Fruit fly (Drosophila melanogaster) whole organism, embryonic: Measurements from ENCODE around the gene CG10317.

Source experiments
- Atf3 ChIP-seq: fragments of 200-800 bp; sonication (Bioruptor generic); optimal IDR thresholded peaks from 3 replicates; lab custom pipeline; 2016; ENCODE audit warnings: missing biosample characterization, missing genetic modification characterization
- CG10321 ChIP-seq: fragments of 200-800 bp; sonication (Bioruptor generic); IDR thresholded peaks from 2 replicates; pipeline ENCODE4 v1.3.6; 2022; ENCODE audit warnings: missing biosample characterization, missing genetic modification characterization
- CG11504 ChIP-seq: fragments of 200-800 bp; sonication (Bioruptor generic); optimal IDR thresholded peaks from 3 replicates; lab custom pipeline; 2019; ENCODE audit warnings: missing biosample characterization, mild to moderate bottlenecking, missing genetic modification characterization, moderate library complexity
- CG12071 ChIP-seq: fragments of 200-800 bp; sonication (Bioruptor generic); optimal IDR thresholded peaks from 3 replicates; lab custom pipeline; 2018; ENCODE audit warnings: missing biosample characterization, mild to moderate bottlenecking, missing genetic modification characterization
- CG12104 ChIP-seq: fragments of 200-800 bp; sonication (Bioruptor generic); optimal IDR thresholded peaks from 3 replicates; lab custom pipeline; 2016; ENCODE audit warnings: missing biosample characterization, missing genetic modification characterization
- CG14441 ChIP-seq: fragments of 200-800 bp; sonication (Bioruptor generic); IDR thresholded peaks from 2 replicates; pipeline ENCODE4 v1.3.6; 2022; ENCODE audit warnings: missing biosample characterization, missing genetic modification characterization
- CG14710 ChIP-seq: fragments of 200-800 bp; sonication (Bioruptor generic); optimal IDR thresholded peaks from 3 replicates; lab custom pipeline; 2019; ENCODE audit warnings: missing biosample characterization, mild to moderate bottlenecking, missing genetic modification characterization, moderate library complexity
- CG15073 ChIP-seq: fragments of 200-800 bp; sonication (Bioruptor generic); optimal IDR thresholded peaks from 2 replicates; lab custom pipeline; 2016; ENCODE audit warnings: missing biosample characterization, missing genetic modification characterization
- CG15269 ChIP-seq: fragments of 200-800 bp; sonication (Bioruptor generic); optimal IDR thresholded peaks from 2 replicates; lab custom pipeline; 2018; ENCODE audit warnings: missing biosample characterization, mild to moderate bottlenecking, missing genetic modification characterization, moderate library complexity
- CG16779 ChIP-seq: fragments of 200-800 bp; sonication (Bioruptor generic); IDR thresholded peaks from 2 replicates; pipeline ENCODE4 v1.3.6; 2022; ENCODE audit warnings: missing biosample characterization, missing genetic modification characterization
- CG2712 ChIP-seq: fragments of 200-800 bp; optimal IDR thresholded peaks from 3 replicates; lab custom pipeline; 2019; ENCODE audit warnings: missing biosample characterization, mild to moderate bottlenecking, missing genetic modification characterization, moderate library complexity
- CG2875 ChIP-seq: fragments of 200-800 bp; sonication (Bioruptor generic); optimal IDR thresholded peaks from 2 replicates; lab custom pipeline; 2017; ENCODE audit warnings: missing biosample characterization, mild to moderate bottlenecking, missing genetic modification characterization, missing genetic modification reagents
- CG2889 ChIP-seq: fragments of 200-800 bp; sonication (Bioruptor generic); IDR thresholded peaks from 3 replicates; pipeline ENCODE4 v1.3.6; 2022; ENCODE audit warnings: missing biosample characterization, missing genetic modification characterization
- CG3847 ChIP-seq: fragments of 200-800 bp; sonication (Bioruptor generic); IDR thresholded peaks from 2 replicates; pipeline ENCODE4 v1.3.6; 2022; ENCODE audit warnings: missing biosample characterization, missing genetic modification characterization
- CG4820 ChIP-seq: fragments of 200-800 bp; sonication (Bioruptor generic); optimal IDR thresholded peaks from 3 replicates; lab custom pipeline; 2016; ENCODE audit warnings: missing biosample characterization, missing genetic modification characterization
- CG7786 ChIP-seq: fragments of 200-800 bp; sonication (Bioruptor generic); optimal IDR thresholded peaks from 2 replicates; lab custom pipeline; 2016; ENCODE audit warnings: missing biosample characterization, missing genetic modification characterization
- CG7839 ChIP-seq: fragments of 200-800 bp; sonication (Bioruptor generic); optimal IDR thresholded peaks from 3 replicates; lab custom pipeline; 2018; ENCODE audit warnings: missing biosample characterization, mild to moderate bottlenecking, missing genetic modification characterization, moderate library complexity
- CG8388 ChIP-seq: fragments of 200-800 bp; sonication (Bioruptor generic); optimal IDR thresholded peaks from 2 replicates; lab custom pipeline; 2019; ENCODE audit warnings: missing biosample characterization, mild to moderate bottlenecking, missing genetic modification characterization, moderate library complexity
- CG8765 ChIP-seq: fragments of 200-800 bp; sonication (Bioruptor generic); IDR thresholded peaks from 2 replicates; pipeline ENCODE4 v1.3.6; 2022; ENCODE audit warnings: missing biosample characterization, missing genetic modification characterization
- CG9817 ChIP-seq: fragments of 200-800 bp; sonication (Bioruptor generic); optimal IDR thresholded peaks from 2 replicates; lab custom pipeline; 2018; ENCODE audit warnings: missing biosample characterization, mild to moderate bottlenecking, missing genetic modification characterization, moderate library complexity
- D19B ChIP-seq: fragments of 200-800 bp; sonication (Bioruptor generic); optimal IDR thresholded peaks from 2 replicates; lab custom pipeline; 2017; ENCODE audit warnings: missing biosample characterization, mild to moderate bottlenecking, missing genetic modification characterization
- Ets97D ChIP-seq: fragments of 200-800 bp; sonication (Bioruptor generic); optimal IDR thresholded peaks from 3 replicates; lab custom pipeline; 2016; ENCODE audit warnings: missing biosample characterization, missing genetic modification characterization
- Fer3 ChIP-seq: fragments of 200-800 bp; sonication (Bioruptor generic); optimal IDR thresholded peaks from 2 replicates; lab custom pipeline; 2018; ENCODE audit warnings: missing biosample characterization, mild to moderate bottlenecking, missing genetic modification characterization, moderate library complexity
- Gug ChIP-seq: fragments of 200-800 bp; sonication (Bioruptor generic); IDR thresholded peaks from 4 replicates; pipeline ENCODE4 v1.3.6; 2022; ENCODE audit warnings: missing biosample characterization, missing genetic modification characterization
- Hsf ChIP-seq: fragments of 200-800 bp; sonication (Bioruptor generic); optimal IDR thresholded peaks from 3 replicates; lab custom pipeline; 2016; ENCODE audit warnings: missing biosample characterization, missing genetic modification characterization
- Lhr ChIP-seq: fragments of 200-800 bp; sonication (Bioruptor generic); optimal IDR thresholded peaks from 3 replicates; lab custom pipeline; 2017; ENCODE audit warnings: mild to moderate bottlenecking, missing biosample characterization, missing genetic modification reagents, missing genetic modification characterization
- Med ChIP-seq: fragments of 200-800 bp; sonication (Bioruptor generic); peaks from one replicate; lab custom pipeline; 2016; ENCODE audit warnings: missing biosample characterization, missing genetic modification characterization, mild to moderate bottlenecking, inconsistent platforms, moderate library complexity
- Mes4 ChIP-seq: fragments of 200-800 bp; sonication (Bioruptor generic); optimal IDR thresholded peaks from 2 replicates; lab custom pipeline; 2016; ENCODE audit warnings: missing biosample characterization, missing genetic modification characterization
- NC2β ChIP-seq: fragments of 200-800 bp; sonication (Bioruptor generic); optimal IDR thresholded peaks from 2 replicates; lab custom pipeline; 2016; ENCODE audit warnings: missing biosample characterization, missing genetic modification characterization
- Sox102F ChIP-seq: fragments of 200-800 bp; sonication (Bioruptor generic); optimal IDR thresholded peaks from 2 replicates; lab custom pipeline; 2018; ENCODE audit warnings: missing biosample characterization, mild to moderate bottlenecking, missing genetic modification characterization, moderate library complexity
- bbx ChIP-seq: fragments of 200-800 bp; sonication (Bioruptor generic); IDR thresholded peaks from 2 replicates; pipeline ENCODE4 v1.3.6; 2022; ENCODE audit warnings: missing biosample characterization, missing genetic modification characterization; ENCODE audit not compliant: partially characterized antibody
- cato ChIP-seq: fragments of 200-800 bp; sonication (Bioruptor generic); optimal IDR thresholded peaks from 2 replicates; lab custom pipeline; 2016; ENCODE audit warnings: missing biosample characterization, missing genetic modification characterization, borderline replicate concordance
- chinmo ChIP-seq: fragments of 200-800 bp; sonication (Bioruptor generic); IDR thresholded peaks from 4 replicates; pipeline ENCODE4 v1.3.6; 2022; ENCODE audit warnings: missing biosample characterization, missing genetic modification characterization; ENCODE audit not compliant: partially characterized antibody
- ci ChIP-seq: fragments of 200-800 bp; sonication (Bioruptor generic); IDR thresholded peaks from 3 replicates; pipeline ENCODE4 v1.3.6; 2022; ENCODE audit warnings: missing biosample characterization, missing genetic modification characterization
- crol ChIP-seq: fragments of 200-800 bp; sonication (Bioruptor generic); IDR thresholded peaks from 2 replicates; pipeline ENCODE4 v1.3.6; 2022; ENCODE audit warnings: missing biosample characterization, missing genetic modification characterization
- cwo ChIP-seq: fragments of 200-800 bp; sonication (Bioruptor generic); optimal IDR thresholded peaks from 3 replicates; lab custom pipeline; 2017; ENCODE audit warnings: missing biosample characterization, missing genetic modification characterization, mild to moderate bottlenecking, moderate library complexity, missing genetic modification reagents
- dan ChIP-seq: fragments of 200-800 bp; sonication (Bioruptor generic); IDR thresholded peaks from 2 replicates; pipeline ENCODE4 v1.3.6; 2022; ENCODE audit warnings: missing biosample characterization, missing genetic modification characterization
- danr ChIP-seq: fragments of 200-800 bp; sonication (Bioruptor generic); IDR thresholded peaks from 2 replicates; pipeline ENCODE4 v1.3.6; 2022; ENCODE audit warnings: missing biosample characterization, missing genetic modification characterization
- dysf ChIP-seq: fragments of 200-800 bp; sonication (Bioruptor generic); IDR thresholded peaks from 3 replicates; pipeline ENCODE4 v1.3.6; 2022; ENCODE audit warnings: missing biosample characterization, missing genetic modification characterization
- eve ChIP-seq, 2 experiments: fragments of >200 bp; optimal IDR thresholded peaks; 2 replicates each; lab custom pipeline; 2017; ENCODE audit warnings: missing biosample characterization in 2 of 2, missing genetic modification characterization in 2 of 2
- gcm2 ChIP-seq: fragments of 200-800 bp; sonication (Bioruptor generic); optimal IDR thresholded peaks from 2 replicates; lab custom pipeline; 2016; ENCODE audit warnings: missing biosample characterization, missing genetic modification characterization
- gsb ChIP-seq: fragments of 200-800 bp; sonication (Bioruptor generic); IDR thresholded peaks from 2 replicates; pipeline ENCODE4 v1.3.6; 2022; ENCODE audit warnings: missing biosample characterization, missing genetic modification characterization
- nom ChIP-seq: fragments of 200-800 bp; sonication (Bioruptor generic); optimal IDR thresholded peaks from 2 replicates; lab custom pipeline; 2017; ENCODE audit warnings: missing biosample characterization, missing genetic modification characterization, mild to moderate bottlenecking, moderate library complexity, missing genetic modification reagents
- oc ChIP-seq: fragments of 200-800 bp; sonication (Bioruptor generic); optimal IDR thresholded peaks from 2 replicates; lab custom pipeline; 2018; ENCODE audit warnings: missing biosample characterization, mild to moderate bottlenecking, missing genetic modification characterization, moderate library complexity
- org-1 ChIP-seq: fragments of 200-800 bp; sonication (Bioruptor generic); optimal IDR thresholded peaks from 2 replicates; lab custom pipeline; 2017; ENCODE audit warnings: missing biosample characterization, missing genetic modification characterization
- psq ChIP-seq: fragments of 200-800 bp; sonication (Bioruptor generic); optimal IDR thresholded peaks from 2 replicates; lab custom pipeline; 2017; ENCODE audit warnings: missing biosample characterization, missing genetic modification characterization
- repo ChIP-seq: fragments of 200-800 bp; sonication (Bioruptor generic); optimal IDR thresholded peaks from 2 replicates; lab custom pipeline; 2016; ENCODE audit warnings: missing biosample characterization, missing genetic modification characterization
- rib ChIP-seq: fragments of 200-800 bp; sonication (Bioruptor generic); IDR thresholded peaks from 2 replicates; pipeline ENCODE4 v1.3.6; 2022; ENCODE audit warnings: missing biosample characterization, missing genetic modification characterization
- shn ChIP-seq: fragments of 200-800 bp; sonication (Bioruptor generic); optimal IDR thresholded peaks from 3 replicates; lab custom pipeline; 2016; ENCODE audit warnings: missing biosample characterization, missing genetic modification characterization
- stc ChIP-seq: fragments of 200-800 bp; sonication (Bioruptor generic); IDR thresholded peaks from 2 replicates; pipeline ENCODE4 v1.3.6; 2022; ENCODE audit warnings: missing biosample characterization, missing genetic modification characterization
- tup ChIP-seq: fragments of 200-800 bp; sonication (Bioruptor generic); optimal IDR thresholded peaks from 2 replicates; lab custom pipeline; 2016; ENCODE audit warnings: missing biosample characterization, mild to moderate bottlenecking, missing genetic modification characterization, moderate library complexity
- vfl ChIP-seq: fragments of 200-800 bp; sonication (Bioruptor generic); optimal IDR thresholded peaks from 2 replicates; lab custom pipeline; 2016; ENCODE audit warnings: missing biosample characterization, missing genetic modification characterization

The CG10317 gene

dm6 chr3R:16359098-16359497, 11.2 kb downstream of the CG10317 start, which contains the start of gene CG17931 (continued):
- TF ChIP-seq CG2889 (GFP tag; lab: Robert Waterston, UW) (no peak), tup (GFP tag; lab: Kevin White, UChicago) (no peak), Mes4 (no peak), chinmo (GFP tag; lab: Robert Waterston, UW) (no peak), eve (GFP tag; optimal IDR thresholded peaks at IDR 0.05; lab: Kevin White, UChicago) (no peak), CG12104 (GFP tag; lab: Kevin White, UChicago) (no peak), dysf (GFP tag; lab: Robert Waterston, UW) (no peak), rib (no peak), CG9817 (no peak), CG14710 (tag; lab: Kevin White, UChicago) (peak; percentile 66), CG14441 (GFP tag; lab: Robert Waterston, UW) (no peak), cwo (GFP tag; lab: Kevin White, UChicago) (no peak), CG16779 (GFP tag; lab: Robert Waterston, UW) (no peak), oc (tag; lab: Kevin White, UChicago) (no peak), CG2875 (GFP tag; lab: Kevin White, UChicago) (no peak), CG7786 (GFP tag; lab: Kevin White, UChicago) (no peak), Fer3 (no peak), CG10321 (no peak), shn (GFP tag; lab: Kevin White, UChicago) (no peak), CG12071 (no peak), CG8765 (GFP tag; lab: Robert Waterston, UW) (no peak), cato (no peak), CG8388 (no peak), CG3847 (peak; percentile 32; the same call in 1 of the 2 replicates), Hsf (no peak), NC2β (GFP tag; lab: Kevin White, UChicago) (peak; percentile 20), Ets97D (GFP tag; lab: Kevin White, UChicago) (peak; percentile 82), Lhr (GFP tag; lab: Kevin White, UChicago) (peak; percentile 60), dan (GFP tag; lab: Robert Waterston, UW) (no peak), CG4820 (no peak), repo (no peak), org-1 (no peak), ci (GFP tag; lab: Robert Waterston, UW) (no peak), CG7839 (no peak), vfl (GFP tag; lab: Kevin White, UChicago) (peak; percentile 21), crol (no peak), Atf3 (no peak), nom (no peak), bbx (GFP tag; lab: Robert Waterston, UW) (no peak), gcm2 (no peak), CG11504 (tag; lab: Kevin White, UChicago) (no peak), CG2712 (tag; lab: Kevin White, UChicago) (peak; percentile 44), danr (GFP tag; lab: Robert Waterston, UW) (no peak), stc (GFP tag; lab: Robert Waterston, UW) (no peak), D19B (GFP tag; lab: Kevin White, UChicago) (no peak), Med (GFP tag; lab: Kevin White, UChicago) (peak; percentile 83), psq (GFP tag; lab: Kevin White, UChicago) (no peak), Sox102F (GFP tag; lab: Kevin White, UChicago) (no peak), Gug (GFP tag; lab: Robert Waterston, UW) (no peak), CG15073 (no peak), CG15269 (tag; lab: Kevin White, UChicago) (no peak), gsb (no peak)
